Worm (Caenorhabditis elegans) whole organism, L1 larva: ENCODE results near the gene set-17.

ENCODE experiments used
- ets-5 ChIP-seq: fragments of 200-800 bp; sonication (Bioruptor generic); IDR thresholded peaks from 2 replicates; pipeline ENCODE4 v1.3.6; 2022; ENCODE audit warnings: missing genetic modification characterization, missing compliant biosample characterization
- lin-39 ChIP-seq: fragments of 150-350 bp; optimal IDR thresholded peaks from 2 replicates; lab custom pipeline; 2014; ENCODE audit warnings: missing biosample characterization, missing genetic modification reagents, missing genetic modification characterization
- nhr-20 ChIP-seq: sonication (generic microtip); optimal IDR thresholded peaks from 2 replicates; lab custom pipeline; 2016; ENCODE audit warnings: mild to moderate bottlenecking, missing genetic modification characterization, missing compliant biosample characterization
- unc-62 ChIP-seq: fragments of 150-350 bp; optimal IDR thresholded peaks from 2 replicates; lab custom pipeline; 2014; ENCODE audit warnings: missing biosample characterization, missing genetic modification reagents, missing genetic modification characterization
- xbp-1 ChIP-seq: sonication (generic microtip); optimal IDR thresholded peaks from 2 replicates; lab custom pipeline; 2016; ENCODE audit warnings: missing genetic modification characterization, missing compliant biosample characterization

- no peak for TF ChIP-seq lin-39 (tag; lab: Kevin White, UChicago)
- no peak for TF ChIP-seq unc-62 (GFP tag; lab: Kevin White, UChicago)
- no peak for TF ChIP-seq ets-5 (GFP tag; lab: Robert Waterston, UW)
- TF ChIP-seq xbp-1 (tag; lab: Kevin White, UChicago) = no peak
- no peak for TF ChIP-seq nhr-20 (tag; lab: Kevin White, UChicago)
Observed at ce11 chrII:8960414-8960813, 20.1 kb upstream of the set-17 start, which contains the start of gene cal-2.
